Fruit fly (Drosophila melanogaster): Measurements from ENCODE around the gene Fum3.

Gene Fum3

dm6 chr3L:11418041-11418674, 47.5 kb downstream of the Fum3 start (continued):
- TF ChIP-seq her (GFP tag; optimal IDR thresholded peaks at IDR 0.05) (peak; percentile 64), ro (GFP tag; IDR thresholded peaks at IDR 0.05) (peak; percentile 93), gcm (GFP tag; optimal IDR thresholded peaks at IDR 0.05) (peak; percentile 93), fru (optimal IDR thresholded peaks at IDR 0.05) (no peak), wor (GFP tag; IDR thresholded peaks at IDR 0.05) (peak; percentile 97), psq (GFP tag; optimal IDR thresholded peaks at IDR 0.05) (peak; percentile 88), CG1792 (GFP tag; optimal IDR thresholded peaks at IDR 0.05) (peak; percentile 67), dpn (GFP tag; optimal IDR thresholded peaks at IDR 0.05) (peak; percentile 84 to 91), ken (GFP tag; IDR thresholded peaks at IDR 0.05) (peak; percentile 96), pan (optimal IDR thresholded peaks at IDR 0.05) (no peak), pan (GFP tag; optimal IDR thresholded peaks at IDR 0.05 in 1 of 2, IDR thresholded peaks at IDR 0.05 in 1 of 2) (peak in 1 of 2 experiments; percentile 94), NC2α (GFP tag; optimal IDR thresholded peaks at IDR 0.05) (peak; percentile 95), jigr1 (GFP tag; IDR thresholded peaks at IDR 0.05) (peak; percentile 96), CG16863 (GFP tag; optimal IDR thresholded peaks at IDR 0.05) (peak; percentile 96), hbn (GFP tag; IDR thresholded peaks at IDR 0.05; ENCODE audit: partially characterized antibody) (no peak), CG2199 (GFP tag; IDR thresholded peaks at IDR 0.05) (peak; percentile 84), dan (GFP tag; IDR thresholded peaks at IDR 0.05) (peak; percentile 94), chn (GFP tag; optimal IDR thresholded peaks at IDR 0.05) (peak; percentile 86), CG8388 (GFP tag; optimal IDR thresholded peaks at IDR 0.05) (peak; percentile 92), tin (GFP tag; optimal IDR thresholded peaks at IDR 0.05) (peak; percentile 93), crol (GFP tag; IDR thresholded peaks at IDR 0.05) (peak; percentile 76; the same call in 1 of the 2 replicates), pnt (GFP tag; optimal IDR thresholded peaks at IDR 0.05) (peak; percentile 80), CG4617 (GFP tag; optimal IDR thresholded peaks at IDR 0.05; ENCODE audit: borderline replicate concordance) (peak; percentile 72), Vsx1 (GFP tag; optimal IDR thresholded peaks at IDR 0.05) (peak; percentile 89), CG3407 (GFP tag; optimal IDR thresholded peaks at IDR 0.05) (peak; percentile 86), CG11560 (tag; IDR thresholded peaks at IDR 0.05) (peak; percentile 80), CG5180 (GFP tag; optimal IDR thresholded peaks at IDR 0.05) (peak; percentile 84), CG14014 (GFP tag; IDR thresholded peaks at IDR 0.05) (peak; percentile 96), B-H1 (GFP tag; IDR thresholded peaks at IDR 0.05) (peak; percentile 86), zfh1 (GFP tag; IDR thresholded peaks at IDR 0.05) (peak; percentile 99), gsb-n (tag; optimal IDR thresholded peaks at IDR 0.05) (peak; percentile 93), CG16779 (GFP tag; IDR thresholded peaks at IDR 0.05) (no peak; the same call in 1 of the 2 replicates), Bteb2 (GFP tag; optimal IDR thresholded peaks at IDR 0.05) (peak; percentile 71), prd (optimal IDR thresholded peaks at IDR 0.05) (no peak), prd (GFP tag; IDR thresholded peaks at IDR 0.05) (peak; percentile 97), CG17385 (GFP tag; optimal IDR thresholded peaks at IDR 0.05) (peak; percentile 88), Ets65A (GFP tag) (peak; percentile 98), HLH3B (GFP tag; IDR thresholded peaks at IDR 0.05) (peak; percentile 96), ash1 (GFP tag; optimal IDR thresholded peaks at IDR 0.05) (no peak), bcd (GFP tag; optimal IDR thresholded peaks at IDR 0.05) (peak; percentile 90), pzg (GFP tag; optimal IDR thresholded peaks at IDR 0.05) (no peak), Dip3 (GFP tag; optimal IDR thresholded peaks at IDR 0.05) (peak; percentile 77), CG6689 (GFP tag; IDR thresholded peaks at IDR 0.05) (peak; percentile 95), Eip74EF (GFP tag; optimal IDR thresholded peaks at IDR 0.05) (peak in 1 of 2 experiments; percentile 93), CG8290 (GFP tag; optimal IDR thresholded peaks at IDR 0.05) (peak; percentile 86), CG8290 (tag; optimal IDR thresholded peaks at IDR 0.05) (peak; percentile 84 to 93), disco-r (GFP tag; optimal IDR thresholded peaks at IDR 0.05) (peak; percentile 53), CG12104 (GFP tag; optimal IDR thresholded peaks at IDR 0.05) (peak; percentile 85), hth (optimal IDR thresholded peaks at IDR 0.05) (peak; percentile 92), CTCF (GFP tag; optimal IDR thresholded peaks at IDR 0.05) (peak; percentile 60), CG2120 (GFP tag; optimal IDR thresholded peaks at IDR 0.05) (peak; percentile 84), Dbx (GFP tag; IDR thresholded peaks at IDR 0.05) (peak; percentile 78), Lhr (GFP tag; optimal IDR thresholded peaks at IDR 0.05) (peak; percentile 87)

Data from whole organism, embryonic.